Worm (Caenorhabditis elegans): ENCODE results near the gene slc-9B.2.
A peak's percentile ranks its signal among the peaks of the same experiment; 100 is the strongest.
"Not testable (repeated sequence)": the region's sequence is repeated elsewhere in the genome, so short reads cannot be mapped to it uniquely, and the experiment has no call there.

Gene slc-9B.2

DNA sequence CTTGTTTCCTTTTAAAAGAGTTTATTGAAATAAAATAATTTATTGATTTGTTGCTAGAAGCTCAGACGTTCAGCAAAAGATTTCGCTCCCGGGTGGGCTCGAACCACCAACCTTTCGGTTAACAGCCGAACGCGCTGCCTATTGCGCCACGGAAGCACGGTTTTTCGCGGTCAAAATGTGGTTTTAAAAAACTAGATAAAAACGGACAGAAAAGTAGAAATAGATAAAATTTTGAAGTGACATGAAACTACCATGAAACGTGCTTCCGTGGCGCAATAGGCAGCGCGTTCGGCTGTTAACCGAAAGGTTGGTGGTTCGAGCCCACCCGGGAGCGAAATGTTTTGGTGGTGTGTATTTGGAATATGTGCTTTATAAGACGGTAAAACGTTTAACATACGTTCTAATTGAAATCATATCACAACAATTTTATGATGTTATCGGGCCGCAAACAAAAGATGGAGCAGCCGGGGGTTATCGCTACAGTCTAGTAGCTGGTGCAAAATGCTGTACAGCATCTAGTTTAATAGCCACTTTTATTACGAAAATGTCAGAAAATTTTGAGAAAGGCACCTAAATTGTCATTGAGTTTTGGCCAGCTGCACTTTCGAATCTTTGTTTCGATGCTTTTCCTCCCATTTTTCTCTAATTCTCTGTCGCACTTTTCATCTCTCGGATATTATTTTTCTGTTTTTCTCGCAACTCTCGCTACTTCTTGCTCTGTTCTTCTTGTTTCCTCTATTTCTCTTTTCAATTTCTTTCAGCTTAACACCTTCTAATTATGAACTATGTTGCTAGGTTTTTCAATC is at the start of gene slc-9B.2:
slc-9B.2 (plus strand) TSS at position 756 of the 806 bp plus-strand sequence.
- TF ChIP-seq F49E8.2 (tag; optimal IDR thresholded peaks at IDR 0.05; ENCODE audit: insufficient read depth) (peak; percentile 54), madf-10 (tag; optimal IDR thresholded peaks at IDR 0.05) (peak; percentile 49), ztf-18 (tag; optimal IDR thresholded peaks at IDR 0.05) (peak; percentile 60), lin-40 (tag; optimal IDR thresholded peaks at IDR 0.05) (peak; percentile 25), attf-6 (GFP tag; IDR thresholded peaks at IDR 0.05) (peak; percentile 76; the same call in 1 of the 2 replicates), zim-3 (tag; optimal IDR thresholded peaks at IDR 0.05) (peak; percentile 53), chd-7 (tag; optimal IDR thresholded peaks at IDR 0.05) (peak; percentile 23), Y56A3A.18 (GFP tag; IDR thresholded peaks at IDR 0.05) (peak; percentile 60; the same call in 1 of the 2 replicates), rpc-1 (optimal IDR thresholded peaks at IDR 0.05) (peak; percentile 63), rpc-1 (tag; optimal IDR thresholded peaks at IDR 0.05) (peak; percentile 80), efl-1 (GFP tag; optimal IDR thresholded peaks at IDR 0.05) (peak; percentile 2), D2030.7 (GFP tag; IDR thresholded peaks at IDR 0.05) (peak; percentile 63), B0035.1 (tag; optimal IDR thresholded peaks at IDR 0.05) (peak; percentile 25), nhr-80 (tag; optimal IDR thresholded peaks at IDR 0.05) (peak; percentile 69), snpc-1.1 (tag; optimal IDR thresholded peaks at IDR 0.05; ENCODE audit: insufficient read depth) (peak; percentile 18), Y95B8A.8 (GFP tag; IDR thresholded peaks at IDR 0.05) (0 out of 2 replicates have a peak, but pooled peaks have one; percentile 11), ceh-40 (GFP tag; IDR thresholded peaks at IDR 0.05) (peak; percentile 34; the same call in 1 of the 2 replicates), mcd-1 (GFP tag; IDR thresholded peaks at IDR 0.05) (peak; percentile 54), snpc-4 (tag; optimal IDR thresholded peaks at IDR 0.05) (peak; percentile 7 to 77 (median 42)), let-607 (tag; optimal IDR thresholded peaks at IDR 0.05) (peak in 1 of 2 experiments; percentile 24), athp-1 (tag; optimal IDR thresholded peaks at IDR 0.05) (peak; percentile 11), hmg-1.2 (GFP tag; IDR thresholded peaks at IDR 0.05) (peak; percentile 48), rec-8 (tag; optimal IDR thresholded peaks at IDR 0.05) (peak in 1 of 2 experiments; percentile 11), F23B12.7 (tag; optimal IDR thresholded peaks at IDR 0.05; ENCODE audit: insufficient read depth) (peak; percentile 40), B0261.1 (tag; optimal IDR thresholded peaks at IDR 0.05) (peak; percentile 75), tlf-1 (GFP tag; optimal IDR thresholded peaks at IDR 0.05) (peak; percentile 21), die-1 (tag; optimal IDR thresholded peaks at IDR 0.05) (peak; percentile 46), ztf-25 (GFP tag; IDR thresholded peaks at IDR 0.05) (0 out of 2 replicates have a peak, but pooled peaks have one; percentile 40), ekl-4 (GFP tag; IDR thresholded peaks at IDR 0.05) (peak; percentile 66), dox-1 (GFP tag; IDR thresholded peaks at IDR 0.05) (peak; percentile 69; the same call in 1 of the 2 replicates), ceh-100 (GFP tag; IDR thresholded peaks at IDR 0.05) (peak; percentile 10; the same call in 1 of the 2 replicates), egl-44 (GFP tag; IDR thresholded peaks at IDR 0.05) (0 out of 2 replicates have a peak, but pooled peaks have one; percentile 31), pbrm-1 (GFP tag; IDR thresholded peaks at IDR 0.05) (peak; percentile 62; the same call in 1 of the 2 replicates), mxl-1 (tag; optimal IDR thresholded peaks at IDR 0.05) (peak; percentile 16), nhr-90 (tag; optimal IDR thresholded peaks at IDR 0.05) (peak; percentile 41), tbp1 (GFP tag; optimal IDR thresholded peaks at IDR 0.05) (peak; percentile 85), nfyb-1 (GFP tag; IDR thresholded peaks at IDR 0.05) (peak; percentile 82), lin-26 (GFP tag; IDR thresholded peaks at IDR 0.05) (peak; percentile 81; the same call in 1 of the 2 replicates)
- not testable (repeated sequence) for TF ChIP-seq snpc-4 (GFP tag; optimal IDR thresholded peaks at IDR 0.05)

Measured in whole organism, young adult.